Worm (Caenorhabditis elegans): ENCODE measurements around the gene T05B9.1.

ce11 chrII:11283013-11283412, 22.0 kb upstream of the T05B9.1 start:
- TF ChIP-seq F13C5.2 (tag; optimal IDR thresholded peaks at IDR 0.05): no peak
- TF ChIP-seq ceh-36 (tag; optimal IDR thresholded peaks at IDR 0.05): no peak
- TF ChIP-seq tbx-11 (GFP tag; IDR thresholded peaks at IDR 0.05): no peak
- TF ChIP-seq ceh-13 (GFP tag; optimal IDR thresholded peaks at IDR 0.05): no peak
- no peak for TF ChIP-seq hmbx-1 (tag; optimal IDR thresholded peaks at IDR 0.05)

Measured in whole organism, early embryonic.